Worm (Caenorhabditis elegans) whole organism, L1 larva: ENCODE measurements around the gene F26F4.9.
A peak's percentile ranks its signal among the peaks of the same experiment; 100 is the strongest.

Source experiments
- lin-39 ChIP-seq: fragments of 150-350 bp; optimal IDR thresholded peaks from 2 replicates; lab custom pipeline; 2014; ENCODE audit warnings: missing biosample characterization, missing genetic modification reagents, missing genetic modification characterization
- nhr-85 ChIP-seq: sonication (generic microtip); peaks from one replicate; lab custom pipeline; 2016; ENCODE audit warnings: missing genetic modification characterization, inconsistent platforms, missing compliant biosample characterization
- zip-4 ChIP-seq: fragments of 200-800 bp; sonication (Bioruptor generic); optimal IDR thresholded peaks from 2 replicates; lab custom pipeline; 2018; ENCODE audit warnings: mild to moderate bottlenecking, missing genetic modification characterization, moderate library complexity, missing compliant biosample characterization

DNA sequence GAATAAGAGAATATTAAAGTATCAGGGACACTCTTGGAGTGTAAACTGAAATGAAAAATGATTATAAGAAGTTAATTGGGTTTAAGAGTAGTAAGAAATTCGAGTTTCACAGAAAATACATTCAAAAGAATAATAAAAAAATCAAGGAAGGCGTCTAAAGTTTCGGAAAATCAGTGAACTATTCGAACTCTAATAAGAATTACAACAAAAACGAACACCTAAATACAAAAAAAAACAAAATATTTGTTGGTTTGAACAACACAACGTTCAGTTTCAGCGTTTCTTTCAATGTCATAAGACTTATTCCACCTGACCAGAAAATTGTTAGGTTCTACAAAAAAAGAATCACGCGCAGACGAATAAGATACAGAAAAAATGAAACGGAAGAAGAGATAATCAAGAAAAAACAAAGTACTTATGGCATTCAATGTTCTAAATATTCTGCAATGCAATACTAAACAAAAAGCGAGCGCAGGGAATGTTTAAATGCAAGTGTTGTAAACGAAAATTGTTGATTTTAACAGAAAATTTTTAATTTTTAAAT is 13.2 kb downstream of the F26F4.9 start, which contains the start of gene nhl-2:
- TF ChIP-seq zip-4 (no peak), lin-39 (tag; lab: Kevin White, UChicago) (no peak), nhr-85 (tag; lab: Kevin White, UChicago) (peak; percentile 41)
